Worm (Caenorhabditis elegans): ENCODE data around the gene gst-15.
"Not testable (repeated sequence)": the region's sequence is repeated elsewhere in the genome, so short reads cannot be mapped to it uniquely, and the experiment has no call there.

DNA sequence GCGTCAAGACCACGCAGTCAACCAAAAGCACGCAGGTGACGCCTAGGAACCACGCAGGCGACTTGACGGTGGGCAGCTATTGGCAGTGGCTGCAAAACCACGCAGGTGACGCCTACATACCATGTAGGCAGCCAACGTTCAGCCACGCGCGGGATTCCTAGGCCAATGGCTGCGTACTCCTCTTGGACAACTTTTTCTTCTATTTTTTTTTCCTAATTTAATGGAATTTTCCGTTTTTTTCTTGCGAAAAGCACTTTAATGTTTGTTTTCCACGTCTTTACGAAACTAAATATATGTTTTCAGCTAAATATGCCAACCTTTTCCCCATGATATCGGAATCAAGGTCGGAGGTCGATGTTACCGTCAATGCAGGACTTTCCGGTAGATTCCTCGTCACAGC is 41.7 kb upstream of the gst-15 start, which contains the start of gene C31C9.9:
- TF ChIP-seq F57A8.1 (GFP tag; optimal IDR thresholded peaks at IDR 0.05); snpc-4 (GFP tag; optimal IDR thresholded peaks at IDR 0.05); snpc-4 (tag; optimal IDR thresholded peaks at IDR 0.05); chd-7 (tag; optimal IDR thresholded peaks at IDR 0.05); athp-1 (tag; optimal IDR thresholded peaks at IDR 0.05): not testable (repeated sequence)

Measured in whole organism, young adult.